Worm (Caenorhabditis elegans): ENCODE data around the gene K07F5.16.
A peak's percentile ranks its signal among the peaks of the same experiment; 100 is the strongest.

Gene K07F5.16

ce11 chrIV:9861921-9862320 is 2.0 kb upstream of the K07F5.16 start, which contains the start of gene K07F5.14:
Gene K07F5.14, plus strand, starts transcription at chrIV:9862221.
- no peak for TF ChIP-seq K12H6.12 (tag; optimal IDR thresholded peaks at IDR 0.05)
- peak; percentile 35; the same call in 1 of the 2 replicates for TF ChIP-seq madf-6 (GFP tag; IDR thresholded peaks at IDR 0.05)
- TF ChIP-seq madf-3 (GFP tag; IDR thresholded peaks at IDR 0.05) = peak; percentile 59; the same call in 1 of the 2 replicates
- TF ChIP-seq nhr-90 (tag; optimal IDR thresholded peaks at IDR 0.05) = no peak
- peak; percentile 3 for TF ChIP-seq lsl-1 (GFP tag; optimal IDR thresholded peaks at IDR 0.05)

- TF ChIP-seq efl-1 (GFP tag; optimal IDR thresholded peaks at IDR 0.05) = no peak
- no peak for TF ChIP-seq Y53F4B.3 (GFP tag; IDR thresholded peaks at IDR 0.05)
- TF ChIP-seq lir-1 (GFP tag; conservative IDR thresholded peaks at IDR 0.05) = no peak
- no peak for TF ChIP-seq rcor-1 (GFP tag; IDR thresholded peaks at IDR 0.05)
- TF ChIP-seq mes-4 (tag; optimal IDR thresholded peaks at IDR 0.05) = no peak
- no peak for TF ChIP-seq ztf-6 (GFP tag; IDR thresholded peaks at IDR 0.05)
- TF ChIP-seq ceh-58 (GFP tag; IDR thresholded peaks at IDR 0.05) = no peak
- no peak for TF ChIP-seq mel-28 (tag; optimal IDR thresholded peaks at IDR 0.05; ENCODE audit: borderline replicate concordance)
- no peak for TF ChIP-seq F52B5.7 (tag; optimal IDR thresholded peaks at IDR 0.05)
- TF ChIP-seq bed-2 (GFP tag; IDR thresholded peaks at IDR 0.05) = no peak
- no peak for TF ChIP-seq ztf-22 (GFP tag; optimal IDR thresholded peaks at IDR 0.05)
- TF ChIP-seq hrde-1 (tag; optimal IDR thresholded peaks at IDR 0.05; ENCODE audit: borderline replicate concordance) = no peak
- TF ChIP-seq madf-8 (GFP tag; conservative IDR thresholded peaks at IDR 0.05) = no peak
- no peak for TF ChIP-seq F57A8.1 (GFP tag; optimal IDR thresholded peaks at IDR 0.05)
- no peak for TF ChIP-seq snpc-3.4 (tag; optimal IDR thresholded peaks at IDR 0.05)
- TF ChIP-seq T07F8.4 (tag; optimal IDR thresholded peaks at IDR 0.05) = no peak
- no peak for TF ChIP-seq hmg-1.2 (GFP tag; IDR thresholded peaks at IDR 0.05)
Measured at ce11 chrIV:9864778-9865177, 861 bp downstream of the K07F5.16 start, which contains the start of the genes K07F5.15 and K07F5.22. Gene K07F5.15, plus strand, starts transcription at chrIV:9865078. Gene K07F5.22, plus strand, starts transcription at chrIV:9865078.

- TF ChIP-seq F10E7.11 (tag; optimal IDR thresholded peaks at IDR 0.05) (no peak), ztf-18 (tag; optimal IDR thresholded peaks at IDR 0.05) (no peak), cebp-2 (GFP tag; IDR thresholded peaks at IDR 0.05) (no peak), mel-28 (tag; optimal IDR thresholded peaks at IDR 0.05; ENCODE audit: borderline replicate concordance) (no peak), Y67H2A.10 (GFP tag; conservative IDR thresholded peaks at IDR 0.05) (no peak), F39B2.1 (GFP tag; IDR thresholded peaks at IDR 0.05) (no peak), B0035.1 (tag; optimal IDR thresholded peaks at IDR 0.05) (no peak), Y56A3A.18 (GFP tag; IDR thresholded peaks at IDR 0.05) (no peak), cebp-1 (GFP tag; IDR thresholded peaks at IDR 0.05) (no peak), cebp-1 (tag; optimal IDR thresholded peaks at IDR 0.05) (no peak), aptf-3 (GFP tag; IDR thresholded peaks at IDR 0.05) (no peak), rec-8 (tag; optimal IDR thresholded peaks at IDR 0.05) (no peak), attf-5 (GFP tag; optimal IDR thresholded peaks at IDR 0.05) (no peak), mcd-1 (GFP tag; IDR thresholded peaks at IDR 0.05) (no peak)
Measured at ce11 chrIV:9866865-9867264, 2.9 kb downstream of the K07F5.16 start.

ce11 chrIV:9867915-9868314 is 4.0 kb downstream of the K07F5.16 start:
- TF ChIP-seq lin-26 (GFP tag; IDR thresholded peaks at IDR 0.05) (peak; percentile 48; the same call in 1 of the 2 replicates), ztf-3 (GFP tag; optimal IDR thresholded peaks at IDR 0.05) (no peak), F39B2.1 (GFP tag; IDR thresholded peaks at IDR 0.05) (no peak), bed-1 (GFP tag; IDR thresholded peaks at IDR 0.05) (no peak), snpc-3.4 (tag; optimal IDR thresholded peaks at IDR 0.05) (no peak), C06A6.2 (GFP tag; conservative IDR thresholded peaks at IDR 0.05) (0 out of 2 replicates have a peak, but pooled peaks have one; percentile 19), tbp1 (GFP tag; optimal IDR thresholded peaks at IDR 0.05) (peak; percentile 3), xnd-1 (tag; optimal IDR thresholded peaks at IDR 0.05) (no peak), K11D2.4 (GFP tag; IDR thresholded peaks at IDR 0.05) (peak; percentile 75; the same call in 1 of the 2 replicates), rpc-1 (optimal IDR thresholded peaks at IDR 0.05) (no peak), rpc-1 (tag; optimal IDR thresholded peaks at IDR 0.05) (no peak), nfya-2 (GFP tag; IDR thresholded peaks at IDR 0.05) (no peak), him-1 (tag; optimal IDR thresholded peaks at IDR 0.05) (no peak), chd-7 (tag; optimal IDR thresholded peaks at IDR 0.05) (peak; percentile 26)

Data from whole organism, young adult.